Fruit fly (Drosophila melanogaster) whole organism, embryonic: Measurements from ENCODE around the gene CG42525.

Experiments used
- Awh ChIP-seq: fragments of 200-800 bp; sonication (Bioruptor generic); IDR thresholded peaks from 2 replicates; pipeline ENCODE4, ENCODE4 v1.3.6; 2022; ENCODE audit warnings: missing biosample characterization, missing genetic modification characterization
- CG10147 ChIP-seq: fragments of 200-800 bp; sonication (Bioruptor generic); optimal IDR thresholded peaks from 2 replicates; lab custom pipeline; 2019; ENCODE audit warnings: missing biosample characterization, mild to moderate bottlenecking, missing genetic modification characterization, moderate library complexity
- CG13775 ChIP-seq: fragments of 200-800 bp; sonication (Bioruptor generic); optimal IDR thresholded peaks from 3 replicates; lab custom pipeline; 2017; ENCODE audit warnings: missing biosample characterization, mild to moderate bottlenecking, missing genetic modification characterization
- CG14860 ChIP-seq: fragments of 200-800 bp; sonication (Bioruptor generic); IDR thresholded peaks from 3 replicates; pipeline ENCODE4 v1.3.6; 2022; ENCODE audit warnings: missing biosample characterization, missing genetic modification characterization; ENCODE audit not compliant: partially characterized antibody
- CG15269 ChIP-seq: fragments of 200-800 bp; sonication (Bioruptor generic); optimal IDR thresholded peaks from 2 replicates; lab custom pipeline; 2018; ENCODE audit warnings: missing biosample characterization, mild to moderate bottlenecking, missing genetic modification characterization, moderate library complexity
- CG16815 ChIP-seq: fragments of 200-800 bp; sonication (Bioruptor generic); optimal IDR thresholded peaks from 3 replicates; lab custom pipeline; 2017; ENCODE audit warnings: missing biosample characterization, mild to moderate bottlenecking, missing genetic modification characterization
- CG17361 ChIP-seq: fragments of 200-800 bp; sonication (Bioruptor generic); IDR thresholded peaks from 3 replicates; pipeline ENCODE4 v1.3.6; 2022; ENCODE audit warnings: missing biosample characterization, missing genetic modification characterization
- CG17802 ChIP-seq: fragments of 200-800 bp; sonication (Bioruptor generic); optimal IDR thresholded peaks from 2 replicates; lab custom pipeline; 2018; ENCODE audit warnings: missing biosample characterization, mild to moderate bottlenecking, missing genetic modification characterization, moderate library complexity
- CG2202 ChIP-seq: fragments of 200-800 bp; sonication (Bioruptor generic); optimal IDR thresholded peaks from 2 replicates; lab custom pipeline; 2018; ENCODE audit warnings: missing biosample characterization, mild to moderate bottlenecking, missing genetic modification characterization
- CG31388 ChIP-seq: fragments of 200-800 bp; sonication (Bioruptor generic); optimal IDR thresholded peaks from 2 replicates; lab custom pipeline; 2016; ENCODE audit warnings: missing biosample characterization, missing genetic modification characterization
- CG31441 ChIP-seq: fragments of 200-800 bp; sonication (Bioruptor generic); IDR thresholded peaks from 2 replicates; pipeline ENCODE4 v1.3.6; 2022; ENCODE audit warnings: missing biosample characterization, missing genetic modification characterization
- CG4617 ChIP-seq: fragments of 200-800 bp; sonication (Bioruptor generic); optimal IDR thresholded peaks from 3 replicates; lab custom pipeline; 2016; ENCODE audit warnings: missing biosample characterization, missing genetic modification characterization, borderline replicate concordance
- CG9727 ChIP-seq: fragments of 200-800 bp; sonication (Bioruptor generic); optimal IDR thresholded peaks from 3 replicates; lab custom pipeline; 2017; ENCODE audit warnings: missing biosample characterization, mild to moderate bottlenecking, missing genetic modification characterization
- Fer2 ChIP-seq: fragments of 200-800 bp; sonication (Bioruptor generic); optimal IDR thresholded peaks from 2 replicates; lab custom pipeline; 2018; ENCODE audit warnings: missing biosample characterization, mild to moderate bottlenecking, missing genetic modification characterization, moderate library complexity
- H2.0 ChIP-seq: fragments of 200-800 bp; sonication (Bioruptor generic); IDR thresholded peaks from 2 replicates; pipeline ENCODE4 v1.3.6; 2022; ENCODE audit warnings: missing biosample characterization, missing genetic modification characterization
- HHEX ChIP-seq: fragments of 200-800 bp; sonication (Bioruptor generic); optimal IDR thresholded peaks from 3 replicates; lab custom pipeline; 2017; ENCODE audit warnings: missing biosample characterization, mild to moderate bottlenecking, missing genetic modification characterization, missing genetic modification reagents
- HLH4C ChIP-seq: fragments of 200-800 bp; sonication (Bioruptor generic); IDR thresholded peaks from 3 replicates; pipeline ENCODE4 v1.3.6; 2022; ENCODE audit warnings: missing biosample characterization, missing genetic modification characterization; ENCODE audit not compliant: partially characterized antibody
- HmgD ChIP-seq: fragments of 200-800 bp; sonication (Bioruptor generic); optimal IDR thresholded peaks from 3 replicates; lab custom pipeline; 2016; ENCODE audit warnings: missing biosample characterization, missing genetic modification characterization
- Med ChIP-seq: fragments of 200-800 bp; sonication (Bioruptor generic); peaks from one replicate; lab custom pipeline; 2016; ENCODE audit warnings: missing biosample characterization, missing genetic modification characterization, mild to moderate bottlenecking, inconsistent platforms, moderate library complexity
- NC2α ChIP-seq: fragments of 200-800 bp; sonication (Bioruptor generic); optimal IDR thresholded peaks from 2 replicates; lab custom pipeline; 2016; ENCODE audit warnings: missing biosample characterization, missing genetic modification characterization
- Nf-YC ChIP-seq: fragments of 200-800 bp; optimal IDR thresholded peaks from 3 replicates; lab custom pipeline; 2019; ENCODE audit warnings: missing biosample characterization, mild to moderate bottlenecking, missing genetic modification characterization, moderate library complexity
- Poxn ChIP-seq: fragments of 200-800 bp; sonication (Bioruptor generic); IDR thresholded peaks from 2 replicates; pipeline ENCODE4 v1.3.6; 2022; ENCODE audit warnings: missing biosample characterization, missing genetic modification characterization
- Ptx1 ChIP-seq: fragments of 200-800 bp; sonication (Bioruptor generic); IDR thresholded peaks from 2 replicates; pipeline ENCODE4 v1.3.6; 2022; ENCODE audit warnings: missing biosample characterization, missing genetic modification characterization
- Ravus ChIP-seq: fragments of 200-800 bp; sonication (Bioruptor generic); IDR thresholded peaks from 2 replicates; pipeline ENCODE4 v1.3.6; 2022; ENCODE audit warnings: missing biosample characterization, missing genetic modification characterization
- Rx ChIP-seq: fragments of 200-800 bp; sonication (Bioruptor generic); IDR thresholded peaks from 2 replicates; pipeline ENCODE4 v1.3.6; 2022; ENCODE audit warnings: missing biosample characterization, missing genetic modification characterization
- Scr ChIP-seq: fragments of 200-800 bp; sonication (Bioruptor generic); IDR thresholded peaks from 2 replicates; pipeline ENCODE4 v1.3.6; 2022; ENCODE audit warnings: missing biosample characterization, missing genetic modification characterization; ENCODE audit not compliant: partially characterized antibody
- Six4 ChIP-seq: fragments of 200-800 bp; sonication (Bioruptor generic); optimal IDR thresholded peaks from 2 replicates; lab custom pipeline; 2016; ENCODE audit warnings: missing biosample characterization, missing genetic modification characterization
- Spps ChIP-seq: fragments of 200-800 bp; sonication (Bioruptor generic); optimal IDR thresholded peaks from 2 replicates; lab custom pipeline; 2018; ENCODE audit warnings: missing biosample characterization, mild to moderate bottlenecking, missing genetic modification characterization
- Sry-δ ChIP-seq: fragments of 200-800 bp; sonication (Bioruptor generic); optimal IDR thresholded peaks from 2 replicates; lab custom pipeline; 2016; ENCODE audit warnings: missing biosample characterization, missing genetic modification characterization
- Usf ChIP-seq: fragments of 200-800 bp; sonication (Bioruptor generic); optimal IDR thresholded peaks from 2 replicates; lab custom pipeline; 2017; ENCODE audit warnings: missing genotype, missing biosample characterization, missing genetic modification characterization
- ac ChIP-seq: fragments of 200-800 bp; sonication (Bioruptor generic); optimal IDR thresholded peaks from 3 replicates; lab custom pipeline; 2017; ENCODE audit warnings: missing biosample characterization, mild to moderate bottlenecking, missing genetic modification characterization
- amos ChIP-seq: fragments of 200-800 bp; sonication (Bioruptor generic); IDR thresholded peaks from 2 replicates; pipeline ENCODE4 v1.3.6; 2022; ENCODE audit warnings: missing biosample characterization, missing genetic modification characterization; ENCODE audit not compliant: partially characterized antibody
- aop ChIP-seq: fragments of 200-800 bp; sonication (Bioruptor generic); IDR thresholded peaks from 2 replicates; pipeline ENCODE4 v1.3.6; 2022; ENCODE audit warnings: missing biosample characterization, missing genetic modification characterization
- bigmax ChIP-seq: fragments of 200-800 bp; sonication (Bioruptor generic); optimal IDR thresholded peaks from 2 replicates; lab custom pipeline; 2018; ENCODE audit warnings: missing biosample characterization, mild to moderate bottlenecking, missing genetic modification characterization
- dysf ChIP-seq: fragments of 200-800 bp; sonication (Bioruptor generic); IDR thresholded peaks from 3 replicates; pipeline ENCODE4 v1.3.6; 2022; ENCODE audit warnings: missing biosample characterization, missing genetic modification characterization
- emc ChIP-seq: fragments of 200-800 bp; sonication (Bioruptor generic); optimal IDR thresholded peaks from 2 replicates; lab custom pipeline; 2016; ENCODE audit warnings: missing biosample characterization, missing genetic modification characterization
- esg ChIP-seq: fragments of 200-800 bp; sonication (Bioruptor generic); conservative IDR thresholded peaks from 2 replicates; pipeline ENCODE4 v1.3.6; 2022; ENCODE audit warnings: missing biosample characterization, missing genetic modification characterization
- ftz-f1 ChIP-seq: fragments of 200-800 bp; sonication (Bioruptor generic); optimal IDR thresholded peaks from 2 replicates; lab custom pipeline; 2016; ENCODE audit warnings: missing biosample characterization, missing genetic modification characterization
- gce ChIP-seq: fragments of 200-800 bp; sonication (Bioruptor generic); IDR thresholded peaks from 3 replicates; pipeline ENCODE4 v1.3.6; 2022; ENCODE audit warnings: missing biosample characterization, missing genetic modification characterization
- gfzf ChIP-seq: fragments of 200-800 bp; sonication (Bioruptor generic); optimal IDR thresholded peaks from 2 replicates; lab custom pipeline; 2016; ENCODE audit warnings: missing biosample characterization, mild to moderate bottlenecking, missing genetic modification characterization, moderate library complexity
- prd ChIP-seq, 3 experiments: fragments of >200 bp in 2 of 3; fragments of 200-800 bp in 1 of 3; sonication (Bioruptor generic) in 1 of 3; optimal IDR thresholded peaks in 2 of 3; IDR thresholded peaks in 1 of 3; 2 replicates in 2 of 3; 3 replicates in 1 of 3; pipeline versions ENCODE4 v1.3.6 to Lab custom; 2017 to 2022; ENCODE audit warnings: missing biosample characterization in 1 of 3, missing genetic modification characterization in 1 of 3
- sd ChIP-seq: fragments of 200-800 bp; sonication (Bioruptor generic); optimal IDR thresholded peaks from 3 replicates; lab custom pipeline; 2018; ENCODE audit warnings: missing biosample characterization, mild to moderate bottlenecking, missing genetic modification characterization, moderate library complexity
- slou ChIP-seq: fragments of 200-800 bp; sonication (Bioruptor generic); optimal IDR thresholded peaks from 3 replicates; lab custom pipeline; 2016; ENCODE audit warnings: missing biosample characterization, missing genetic modification characterization
- sr ChIP-seq: fragments of 200-800 bp; sonication (Bioruptor generic); IDR thresholded peaks from 3 replicates; pipeline ENCODE4 v1.3.6; 2022; ENCODE audit warnings: missing biosample characterization, missing genetic modification characterization
- tgo ChIP-seq: fragments of 200-800 bp; sonication (Bioruptor generic); IDR thresholded peaks from 3 replicates; pipeline ENCODE4 v1.3.6; 2022; ENCODE audit warnings: missing biosample characterization, missing genetic modification characterization
- tin ChIP-seq: fragments of 200-800 bp; sonication (Bioruptor generic); optimal IDR thresholded peaks from 3 replicates; lab custom pipeline; 2016; ENCODE audit warnings: missing biosample characterization, missing genetic modification characterization
- toy ChIP-seq: fragments of 200-800 bp; sonication (Bioruptor generic); IDR thresholded peaks from 2 replicates; pipeline ENCODE4 v1.3.6; 2022; ENCODE audit warnings: missing biosample characterization, missing genetic modification characterization
- zen ChIP-seq: fragments of 200-800 bp; sonication (Bioruptor generic); optimal IDR thresholded peaks from 3 replicates; lab custom pipeline; 2018; ENCODE audit warnings: missing biosample characterization, mild to moderate bottlenecking, missing genetic modification characterization, moderate library complexity

Gene CG42525

DNA sequence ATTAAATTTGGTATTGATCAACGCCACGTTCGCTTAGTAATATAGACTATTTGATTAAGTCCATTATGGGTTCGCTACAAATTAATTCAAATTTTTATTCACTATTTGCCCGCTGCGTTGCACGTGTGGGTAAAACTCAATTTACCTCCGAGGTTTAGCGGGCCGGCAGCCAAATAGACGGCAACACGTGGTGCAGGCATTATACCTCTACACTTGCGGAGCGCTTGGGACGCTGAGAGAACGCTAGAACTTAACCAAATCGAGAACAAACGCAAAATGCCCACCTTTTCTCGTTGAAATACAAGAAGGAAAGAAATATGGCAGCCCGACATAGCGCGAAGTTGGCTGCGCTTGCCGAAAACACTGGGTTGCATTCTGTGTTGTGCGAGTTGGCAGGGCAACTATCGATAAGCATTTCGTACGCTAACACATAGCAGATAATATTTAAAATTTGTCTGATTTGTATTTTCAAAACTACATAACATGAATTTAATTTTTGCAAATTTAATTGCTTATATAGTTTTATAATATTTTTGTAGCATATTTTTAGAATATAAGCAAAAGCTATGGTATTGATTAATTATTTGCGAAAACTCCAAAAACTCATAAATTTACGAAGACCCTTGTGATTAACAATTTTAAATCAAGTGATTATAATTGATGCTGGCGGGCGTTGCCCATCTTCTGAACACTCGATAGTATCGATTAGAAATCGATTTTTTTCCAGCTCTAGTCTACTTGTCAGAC is 33.3 kb upstream of the CG42525 start, which contains the start of the genes RpL28 and eIF1 (continued):
- TF ChIP-seq sd (tag; lab: Kevin White, UChicago), result no peak
- TF ChIP-seq slou (GFP tag; lab: Kevin White, UChicago), result peak; percentile 91
- TF ChIP-seq CG13775 (GFP tag; lab: Kevin White, UChicago), result peak; percentile 98
- TF ChIP-seq Rx (GFP tag; lab: Robert Waterston, UW), result peak; percentile 94
- TF ChIP-seq prd (optimal IDR thresholded peaks at IDR 0.05; lab: Kevin White, UChicago), result no peak
- peak; percentile 74 for TF ChIP-seq prd (GFP tag; IDR thresholded peaks at IDR 0.05; lab: Robert Waterston, UW)
- peak; percentile 66 for TF ChIP-seq esg (GFP tag; lab: Robert Waterston, UW)
- TF ChIP-seq sr (GFP tag; lab: Robert Waterston, UW), result peak; percentile 89
- peak; percentile 83 for TF ChIP-seq NC2α (GFP tag; lab: Kevin White, UChicago)
- peak; percentile 84; the same call in 2 of the 3 replicates for TF ChIP-seq dysf
- TF ChIP-seq CG31388 (GFP tag; lab: Kevin White, UChicago), result peak; percentile 68
- no peak; the same call in 1 of the 2 replicates for TF ChIP-seq Ravus (GFP tag; lab: Robert Waterston, UW)
- peak; percentile 85 for TF ChIP-seq CG2202 (tag; lab: Kevin White, UChicago)
- peak; percentile 89 for TF ChIP-seq CG17802 (tag; lab: Kevin White, UChicago)
- peak; percentile 89 for TF ChIP-seq CG31441 (GFP tag; lab: Robert Waterston, UW)
- TF ChIP-seq Poxn (GFP tag; lab: Robert Waterston, UW), result peak; percentile 56; the same call in 1 of the 2 replicates
- peak; percentile 31 for TF ChIP-seq gfzf (GFP tag; lab: Kevin White, UChicago)
- TF ChIP-seq tgo, result peak; percentile 79
- 0 out of 2 replicates have a peak, but pooled peaks have one; percentile 41 for TF ChIP-seq aop (GFP tag; lab: Robert Waterston, UW)
- TF ChIP-seq HHEX (GFP tag; lab: Kevin White, UChicago), result peak; percentile 95
- TF ChIP-seq ac (GFP tag; lab: Kevin White, UChicago), result peak; percentile 88
- peak; percentile 78 for TF ChIP-seq CG16815 (GFP tag; lab: Kevin White, UChicago)
- peak; percentile 88 for TF ChIP-seq zen (tag; lab: Kevin White, UChicago)
- peak; percentile 88 for TF ChIP-seq Scr (GFP tag; lab: Robert Waterston, UW)
- peak; percentile 96 for TF ChIP-seq CG17361 (GFP tag; lab: Robert Waterston, UW)
- TF ChIP-seq toy (GFP tag; lab: Robert Waterston, UW), result peak; percentile 62; the same call in 1 of the 2 replicates
- TF ChIP-seq CG9727 (GFP tag; lab: Kevin White, UChicago), result peak; percentile 97
- peak; percentile 36 for TF ChIP-seq Spps (tag; lab: Kevin White, UChicago)
- peak; percentile 89 for TF ChIP-seq Sry-δ (GFP tag; lab: Kevin White, UChicago)
- peak; percentile 88 for TF ChIP-seq CG4617 (GFP tag; lab: Kevin White, UChicago)
- TF ChIP-seq Med (GFP tag; lab: Kevin White, UChicago), result peak; percentile 99
- peak; percentile 90 for TF ChIP-seq Usf (GFP tag; lab: Kevin White, UChicago)
- TF ChIP-seq Nf-YC (tag; lab: Kevin White, UChicago), result peak; percentile 81
- peak; percentile 62 for TF ChIP-seq HLH4C (GFP tag; lab: Robert Waterston, UW)
- peak; percentile 74 for TF ChIP-seq bigmax (GFP tag; lab: Kevin White, UChicago)
- TF ChIP-seq CG14860 (GFP tag; lab: Robert Waterston, UW), result peak; percentile 60; the same call in 2 of the 3 replicates
- peak; percentile 65 for TF ChIP-seq CG10147 (GFP tag; lab: Kevin White, UChicago)
- peak; percentile 90 for TF ChIP-seq emc (GFP tag; lab: Kevin White, UChicago)
- TF ChIP-seq HmgD, result peak; percentile 87
- TF ChIP-seq Fer2 (tag; lab: Kevin White, UChicago), result peak; percentile 82
- TF ChIP-seq CG15269 (tag; lab: Kevin White, UChicago), result peak; percentile 56
- peak; percentile 86 for TF ChIP-seq gce (GFP tag; lab: Robert Waterston, UW)
- TF ChIP-seq Awh (GFP tag; lab: Robert Waterston, UW), result peak; percentile 86
- TF ChIP-seq ftz-f1 (GFP tag; lab: Kevin White, UChicago), result peak; percentile 52
- peak; percentile 91 for TF ChIP-seq tin (GFP tag; lab: Kevin White, UChicago)
- peak; percentile 86 for TF ChIP-seq Ptx1 (GFP tag; lab: Robert Waterston, UW)
- TF ChIP-seq H2.0 (GFP tag; lab: Robert Waterston, UW), result peak; percentile 77
- TF ChIP-seq Six4 (GFP tag; lab: Kevin White, UChicago), result peak; percentile 90
- TF ChIP-seq amos (GFP tag; lab: Robert Waterston, UW), result peak; percentile 78
